Worm (Caenorhabditis elegans) whole organism, late embryonic: ENCODE data around the gene cey-4.

Experiments
- ama-1 ChIP-seq: fragments of 150-350 bp; optimal IDR thresholded peaks from 2 replicates; lab custom pipeline; 2014
- ceh-14 ChIP-seq: sonication (generic microtip); optimal IDR thresholded peaks from 2 replicates; lab custom pipeline; 2016; ENCODE audit warnings: missing genotype, missing genetic modification characterization, missing compliant biosample characterization
- dve-1 ChIP-seq: sonication (generic microtip); optimal IDR thresholded peaks from 2 replicates; lab custom pipeline; 2017; ENCODE audit warnings: antibody characterized with exemption, mild to moderate bottlenecking, missing genetic modification characterization, missing compliant biosample characterization
- elt-2 ChIP-seq: sonication (generic microtip); optimal IDR thresholded peaks from 2 replicates; lab custom pipeline; 2016; ENCODE audit warnings: missing genetic modification reagents, missing genetic modification characterization, missing compliant biosample characterization
- ets-4 ChIP-seq: sonication (generic microtip); optimal IDR thresholded peaks from 2 replicates; lab custom pipeline; 2016; ENCODE audit warnings: missing genetic modification characterization, missing compliant biosample characterization
- hlh-8 ChIP-seq: sonication (generic microtip); optimal IDR thresholded peaks from 2 replicates; lab custom pipeline; 2016; ENCODE audit warnings: missing genotype, missing genetic modification characterization, missing compliant biosample characterization
- nhr-232 ChIP-seq: sonication (generic microtip); optimal IDR thresholded peaks from 2 replicates; lab custom pipeline; 2016; ENCODE audit warnings: missing genetic modification characterization, missing compliant biosample characterization
- odd-2 ChIP-seq: sonication (generic microtip); optimal IDR thresholded peaks from 2 replicates; lab custom pipeline; 2017; ENCODE audit warnings: antibody characterized with exemption, mild to moderate bottlenecking, missing genetic modification characterization, missing compliant biosample characterization
- pat-9 ChIP-seq: fragments of 200-800 bp; sonication (Bioruptor generic); optimal IDR thresholded peaks from 2 replicates; lab custom pipeline; 2018; ENCODE audit warnings: mild to moderate bottlenecking, missing genetic modification characterization, moderate library complexity, missing compliant biosample characterization
- pqm-1 ChIP-seq: sonication (generic microtip); optimal IDR thresholded peaks from 2 replicates; lab custom pipeline; 2016; ENCODE audit warnings: missing genetic modification characterization, missing compliant biosample characterization

DNA sequence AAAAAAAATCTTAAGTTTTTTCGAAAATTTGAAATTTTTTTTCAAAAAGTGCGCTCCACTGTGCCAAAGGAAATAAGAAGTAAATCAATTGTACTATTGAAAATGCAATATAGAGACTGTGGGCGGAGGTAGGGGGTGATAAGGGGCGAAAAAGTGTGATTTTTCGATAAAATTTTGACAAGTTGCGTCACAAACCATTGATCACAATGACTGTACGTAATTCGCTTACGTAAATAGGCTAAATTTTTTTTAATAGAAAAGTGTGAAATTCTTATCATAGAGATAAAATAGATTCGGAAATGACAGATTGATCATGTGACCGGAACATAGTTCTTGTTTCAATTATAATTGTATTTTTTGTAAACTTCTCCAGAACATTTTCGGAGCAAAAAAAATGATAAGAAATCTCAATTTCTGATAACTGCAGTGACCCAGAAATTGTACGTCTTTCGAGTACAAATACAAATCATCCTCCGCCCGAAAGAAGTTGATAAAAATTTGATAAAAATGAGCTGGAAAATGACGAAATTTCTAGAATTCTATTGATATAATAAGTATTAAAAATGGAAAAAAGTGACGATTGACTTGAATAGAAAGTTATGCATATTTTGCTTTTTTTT is 45.9 kb downstream of the cey-4 start:
- no peak for TF ChIP-seq ama-1
- TF ChIP-seq dve-1 = no peak
- TF ChIP-seq elt-2 = peak; percentile 63
- TF ChIP-seq ets-4 (tag; lab: Kevin White, UChicago) = no peak
- no peak for TF ChIP-seq ceh-14 (tag; lab: Kevin White, UChicago)
- TF ChIP-seq pqm-1 (tag; lab: Kevin White, UChicago) = no peak
- no peak for TF ChIP-seq hlh-8 (tag; lab: Kevin White, UChicago)
- TF ChIP-seq odd-2 (tag; lab: Kevin White, UChicago) = no peak
- TF ChIP-seq nhr-232 (tag; lab: Kevin White, UChicago) = no peak
- no peak for TF ChIP-seq pat-9 (tag; lab: Kevin White, UChicago)
